Worm (Caenorhabditis elegans): ENCODE data around the gene lag-2.

The lag-2 gene

DNA sequence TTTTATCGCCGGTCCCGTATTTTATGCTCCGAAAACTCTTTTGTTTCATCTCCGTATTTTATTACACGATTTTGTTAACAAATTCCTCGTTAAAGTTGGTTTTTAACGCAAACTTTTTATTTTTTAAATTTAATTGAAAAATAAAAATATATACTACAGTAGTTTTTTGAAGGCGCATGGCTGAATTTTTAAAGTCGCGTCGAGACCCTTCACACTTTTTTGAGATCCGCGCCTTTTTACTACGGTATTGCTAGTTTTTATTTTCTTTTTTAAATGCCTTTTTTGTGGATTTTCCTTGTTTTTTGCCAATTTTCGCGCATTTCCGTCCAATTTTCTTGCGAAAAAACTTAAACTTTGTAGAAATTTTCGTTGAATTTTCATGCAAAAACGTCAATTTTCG, 16.3 kb downstream of the lag-2 start (continued):
- TF ChIP-seq madf-8 (GFP tag; conservative IDR thresholded peaks at IDR 0.05) (peak; percentile 91), lin-35 (GFP tag; optimal IDR thresholded peaks at IDR 0.05) (peak in 1 of 3 experiments; percentile 33), madf-6 (GFP tag; IDR thresholded peaks at IDR 0.05) (peak; percentile 97), xnd-1 (tag; optimal IDR thresholded peaks at IDR 0.05) (peak; percentile 98), ceh-91 (GFP tag; IDR thresholded peaks at IDR 0.05) (peak; percentile 68; the same call in 1 of the 2 replicates), dox-1 (GFP tag; IDR thresholded peaks at IDR 0.05) (peak; percentile 48; the same call in 1 of the 2 replicates), efl-1 (GFP tag; optimal IDR thresholded peaks at IDR 0.05) (peak; percentile 31), D2030.7 (GFP tag; IDR thresholded peaks at IDR 0.05) (peak; percentile 82), dpff-1 (tag; optimal IDR thresholded peaks at IDR 0.05) (no peak)

DNA sequence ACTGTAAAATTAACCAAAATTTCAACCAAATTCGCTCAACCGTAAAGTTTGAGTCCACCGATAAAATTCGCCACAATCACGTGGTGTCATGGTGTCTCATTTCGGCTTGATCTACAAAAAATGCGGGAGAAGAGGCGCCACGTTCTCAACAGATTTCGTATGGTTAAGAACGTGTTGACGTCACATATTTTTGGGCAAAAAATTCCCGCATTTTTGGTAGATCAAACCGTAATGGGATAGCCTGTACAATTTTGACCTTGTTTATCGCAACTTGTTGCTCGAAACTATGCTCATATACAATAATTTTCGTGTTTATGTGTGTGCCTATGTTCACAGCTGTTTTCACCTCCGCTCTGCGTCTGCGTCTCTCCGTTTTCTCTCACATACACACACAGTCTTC, 20.8 kb downstream of the lag-2 start:
- TF ChIP-seq bed-1 (GFP tag; IDR thresholded peaks at IDR 0.05) (no peak), hmg-1.2 (GFP tag; IDR thresholded peaks at IDR 0.05) (0 out of 2 replicates have a peak, but pooled peaks have one; percentile 9)

DNA sequence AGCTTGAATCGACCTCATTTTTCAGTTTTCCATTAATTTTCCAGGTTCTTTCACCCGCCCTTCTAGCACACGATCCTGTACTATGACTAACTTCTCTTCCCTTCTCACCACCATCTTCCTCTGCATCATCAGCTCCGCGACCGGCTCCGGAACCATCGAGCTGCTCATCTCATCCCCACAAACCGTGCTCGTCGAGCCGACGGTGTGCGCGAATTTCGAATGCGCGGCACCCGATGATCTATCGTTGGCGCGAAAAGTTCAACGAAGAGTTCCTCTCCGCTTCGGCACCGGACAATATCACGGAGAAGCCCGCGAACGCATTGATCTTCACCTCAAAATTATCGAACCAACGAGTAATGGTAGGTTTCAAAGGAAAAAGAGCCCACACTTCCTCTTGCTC, 22.0 kb downstream of the lag-2 start, which contains the start of gene apx-1:
apx-1 (plus strand) TSS at position 50 of the 400 bp plus-strand sequence.
- no peak for TF ChIP-seq F22D6.2 (tag; optimal IDR thresholded peaks at IDR 0.05)
- TF ChIP-seq F57C9.4 (tag; optimal IDR thresholded peaks at IDR 0.05), result no peak
- no peak for TF ChIP-seq hlh-12 (tag; optimal IDR thresholded peaks at IDR 0.05)
- no peak for TF ChIP-seq nhr-27 (tag; optimal IDR thresholded peaks at IDR 0.05)
- no peak for TF ChIP-seq madf-10 (tag; optimal IDR thresholded peaks at IDR 0.05)
- no peak for TF ChIP-seq F33H1.4 (GFP tag; IDR thresholded peaks at IDR 0.05)
- TF ChIP-seq unc-62 (GFP tag; optimal IDR thresholded peaks at IDR 0.05), result no peak
- TF ChIP-seq K11D2.4 (GFP tag; IDR thresholded peaks at IDR 0.05), result no peak
- no peak for TF ChIP-seq dpl-1 (GFP tag; optimal IDR thresholded peaks at IDR 0.05)
- TF ChIP-seq zfh-2 (GFP tag; conservative IDR thresholded peaks at IDR 0.05), result peak; percentile 72
- peak; percentile 10; the same call in 1 of the 2 replicates for TF ChIP-seq egrh-3 (GFP tag; IDR thresholded peaks at IDR 0.05)
- TF ChIP-seq hrde-1 (tag; optimal IDR thresholded peaks at IDR 0.05; ENCODE audit: borderline replicate concordance), result no peak
- no peak for TF ChIP-seq F49E8.2 (tag; optimal IDR thresholded peaks at IDR 0.05; ENCODE audit: insufficient read depth)

DNA sequence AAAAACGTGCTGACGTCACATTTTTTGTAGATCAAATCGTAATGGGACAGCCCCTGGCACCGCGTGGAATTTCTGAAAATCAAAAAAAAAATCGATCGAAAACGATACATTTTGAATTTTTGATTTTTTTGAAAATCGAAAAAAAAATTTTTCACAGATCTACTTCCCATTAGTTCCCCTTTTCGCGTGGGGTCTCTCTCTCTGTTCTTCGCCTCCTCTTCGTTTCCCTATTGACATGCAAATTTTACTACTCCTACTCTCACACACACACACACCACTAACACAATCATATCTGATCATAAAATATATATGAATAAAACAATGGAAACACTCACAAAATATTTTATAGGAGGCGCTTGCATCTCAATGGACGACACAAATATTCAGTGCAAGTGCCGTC, 30.5 kb downstream of the lag-2 start:
- TF ChIP-seq ets-4 (GFP tag; optimal IDR thresholded peaks at IDR 0.05) (no peak), ceh-40 (GFP tag; IDR thresholded peaks at IDR 0.05) (no peak), nfyb-1 (GFP tag; IDR thresholded peaks at IDR 0.05) (no peak), zim-3 (tag; optimal IDR thresholded peaks at IDR 0.05) (no peak), ZK185.1 (tag; optimal IDR thresholded peaks at IDR 0.05; ENCODE audit: poor library complexity, severe bottlenecking) (no peak), sptf-2 (GFP tag; optimal IDR thresholded peaks at IDR 0.05) (no peak), mes-4 (tag; optimal IDR thresholded peaks at IDR 0.05) (no peak), B0035.1 (tag; optimal IDR thresholded peaks at IDR 0.05) (no peak), hlh-12 (tag; optimal IDR thresholded peaks at IDR 0.05) (no peak), sea-2 (GFP tag; IDR thresholded peaks at IDR 0.05) (no peak), tbx-9 (tag; optimal IDR thresholded peaks at IDR 0.05; ENCODE audit: borderline replicate concordance) (no peak), madf-10 (tag; optimal IDR thresholded peaks at IDR 0.05) (no peak), let-607 (tag; optimal IDR thresholded peaks at IDR 0.05) (no peak)

All from whole organism, young adult.